Worm (Caenorhabditis elegans): ENCODE results near the gene klp-4.

The klp-4 gene

DNA sequence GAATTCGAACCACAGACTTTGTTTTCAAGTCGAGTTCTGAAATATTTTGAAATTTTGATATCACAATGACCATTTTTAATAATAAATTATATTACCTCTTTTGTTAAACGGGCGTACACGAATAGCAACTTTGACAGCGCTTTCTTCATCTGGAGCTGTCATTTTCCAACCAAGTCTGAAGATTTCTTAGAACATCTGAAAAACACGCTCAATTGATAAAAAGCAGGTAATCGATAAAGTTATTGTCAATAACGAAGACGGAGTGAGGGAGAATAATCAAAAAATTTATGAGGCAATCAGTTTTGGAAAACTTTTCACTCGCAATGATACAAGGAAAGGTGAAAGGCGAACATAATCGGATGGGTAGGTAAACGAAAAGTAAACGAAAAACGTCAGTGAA is at the start of gene klp-4:
Gene klp-4 (minus strand): TSS at position 201 of the 400 bp plus-strand sequence.
- TF ChIP-seq elt-3 (tag; optimal IDR thresholded peaks at IDR 0.05) (no peak), lin-39 (tag; optimal IDR thresholded peaks at IDR 0.05) (no peak), aly-2 (tag; optimal IDR thresholded peaks at IDR 0.05) (no peak), lin-11 (tag; optimal IDR thresholded peaks at IDR 0.05) (no peak), C34F6.9 (tag; optimal IDR thresholded peaks at IDR 0.05) (no peak), lin-13 (GFP tag; optimal IDR thresholded peaks at IDR 0.05) (no peak), R02D3.7 (tag; optimal IDR thresholded peaks at IDR 0.05) (no peak), ceh-82 (tag; optimal IDR thresholded peaks at IDR 0.05) (no peak), skn-1 (tag; optimal IDR thresholded peaks at IDR 0.05) (no peak), gmeb-1 (tag; optimal IDR thresholded peaks at IDR 0.05) (no peak), ztf-1 (GFP tag; conservative IDR thresholded peaks at IDR 0.05) (no peak), mbf-1 (tag; optimal IDR thresholded peaks at IDR 0.05) (no peak), snpc-4 (tag; optimal IDR thresholded peaks at IDR 0.05) (no peak), peb-1 (tag; optimal IDR thresholded peaks at IDR 0.05) (no peak), unc-39 (tag; optimal IDR thresholded peaks at IDR 0.05) (no peak), F13H6.1 (tag; optimal IDR thresholded peaks at IDR 0.05) (no peak), ztf-4 (tag; optimal IDR thresholded peaks at IDR 0.05) (no peak), ztf-11 (tag; optimal IDR thresholded peaks at IDR 0.05) (no peak)

DNA sequence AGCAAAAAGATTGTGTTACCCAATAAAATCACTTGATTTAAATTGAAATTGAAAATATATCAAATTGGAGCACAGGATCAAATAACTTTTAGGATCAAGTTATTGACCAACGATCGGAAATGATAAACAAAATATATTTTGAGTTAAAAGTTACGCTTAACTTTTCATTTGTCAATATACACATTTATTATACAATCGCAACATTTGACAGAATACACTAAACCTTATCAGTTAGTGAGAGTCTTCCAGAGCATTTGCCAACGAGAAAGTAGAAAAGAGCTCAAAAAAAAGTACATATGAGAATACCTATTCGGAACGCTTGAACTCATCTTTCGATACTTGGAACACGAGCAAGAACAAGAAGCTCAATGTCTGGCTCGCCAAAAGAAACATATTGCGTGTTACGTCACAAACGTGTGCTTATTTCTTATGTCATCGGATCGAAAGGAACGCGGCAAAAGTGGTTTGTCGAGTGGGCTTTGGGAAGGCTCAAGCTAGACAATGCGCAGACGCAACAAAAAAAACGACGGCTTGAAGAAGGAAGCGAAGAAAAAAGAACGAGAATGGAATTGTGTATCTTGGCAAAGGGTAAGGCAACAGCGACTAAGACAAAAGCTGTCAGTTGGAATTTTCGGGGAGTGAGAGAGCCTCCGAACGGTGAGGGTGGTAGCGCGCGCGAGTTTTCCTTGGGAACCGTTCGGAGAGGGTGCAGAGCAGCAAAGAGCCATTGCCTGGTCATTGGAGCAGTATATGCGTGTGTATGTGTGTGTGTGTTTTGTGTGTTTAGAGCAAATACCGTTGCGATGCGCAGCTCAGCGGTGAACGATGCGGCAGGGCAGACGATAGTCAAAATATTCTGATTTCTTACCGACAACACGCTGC is 48.1 kb upstream of the klp-4 start:
- TF ChIP-seq F13H6.1 (tag; optimal IDR thresholded peaks at IDR 0.05) (peak; percentile 28), lin-13 (GFP tag; optimal IDR thresholded peaks at IDR 0.05) (no peak), gmeb-1 (tag; optimal IDR thresholded peaks at IDR 0.05) (no peak), ceh-16 (tag; optimal IDR thresholded peaks at IDR 0.05) (no peak)

DNA sequence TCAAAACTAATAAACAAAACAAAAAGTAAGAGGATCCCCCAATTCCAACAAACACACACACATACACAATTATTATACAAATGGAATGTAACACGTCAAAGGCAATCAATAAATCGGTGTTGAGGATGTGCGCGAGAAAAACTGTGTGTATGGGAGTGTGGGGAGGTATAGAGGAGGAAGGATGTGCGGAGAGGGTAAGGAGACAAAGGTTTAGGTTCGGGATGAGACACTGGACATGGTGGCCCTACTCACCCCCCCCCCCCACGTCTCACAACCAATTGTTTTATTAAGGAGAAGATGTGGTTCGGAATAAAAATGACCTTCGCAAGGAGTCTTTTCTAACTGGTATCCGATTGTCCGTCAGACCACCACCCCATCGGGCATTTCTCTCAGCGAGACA is 44.6 kb upstream of the klp-4 start:
- TF ChIP-seq mab-5 (tag; optimal IDR thresholded peaks at IDR 0.05) = no peak
- TF ChIP-seq elt-3 (tag; optimal IDR thresholded peaks at IDR 0.05) = no peak
- no peak for TF ChIP-seq skn-1 (tag; optimal IDR thresholded peaks at IDR 0.05)
- TF ChIP-seq lin-11 (tag; optimal IDR thresholded peaks at IDR 0.05) = no peak
- TF ChIP-seq unc-55 (GFP tag; optimal IDR thresholded peaks at IDR 0.05) = no peak
- TF ChIP-seq lin-13 (GFP tag; optimal IDR thresholded peaks at IDR 0.05) = no peak
- no peak for TF ChIP-seq ceh-16 (tag; optimal IDR thresholded peaks at IDR 0.05)
- TF ChIP-seq ZK546.5 (tag; optimal IDR thresholded peaks at IDR 0.05) = no peak
- no peak for TF ChIP-seq sma-3 (GFP tag; optimal IDR thresholded peaks at IDR 0.05)
- TF ChIP-seq fos-1 (tag; optimal IDR thresholded peaks at IDR 0.05) = no peak
- TF ChIP-seq zag-1 (tag; optimal IDR thresholded peaks at IDR 0.05) = no peak
- no peak for TF ChIP-seq ceh-82 (tag; optimal IDR thresholded peaks at IDR 0.05)
- no peak for TF ChIP-seq nhr-11 (tag; optimal IDR thresholded peaks at IDR 0.05)
- TF ChIP-seq nhr-21 (tag; optimal IDR thresholded peaks at IDR 0.05) = no peak
- no peak for TF ChIP-seq peb-1 (tag; optimal IDR thresholded peaks at IDR 0.05)
- no peak for TF ChIP-seq nhr-6 (tag; optimal IDR thresholded peaks at IDR 0.05)
- no peak for TF ChIP-seq C34F6.9 (tag; optimal IDR thresholded peaks at IDR 0.05)
- no peak for TF ChIP-seq dmd-4 (tag; optimal IDR thresholded peaks at IDR 0.05)

DNA sequence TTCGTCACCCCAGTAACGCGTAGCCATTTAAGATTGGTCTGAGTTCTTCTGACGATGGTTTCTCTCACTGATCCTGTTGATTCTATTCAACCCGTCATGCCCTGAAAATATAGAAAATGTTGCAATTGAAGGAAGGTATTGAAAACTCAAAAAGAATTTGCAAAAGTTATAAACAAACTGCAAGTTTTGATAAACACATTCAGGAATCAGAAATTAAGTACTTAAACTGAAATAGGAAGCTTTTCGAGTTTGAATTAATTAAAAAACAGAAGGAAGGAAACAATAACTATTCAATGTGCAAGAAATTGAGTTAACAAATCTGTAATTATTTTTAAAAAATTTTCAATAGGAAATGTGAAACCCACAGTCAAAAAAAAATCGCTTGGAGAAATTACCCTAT is 41.8 kb upstream of the klp-4 start, which contains the start of gene rgl-1:
Gene rgl-1 (minus strand): TSS at position 101 of the 400 bp plus-strand sequence.
- TF ChIP-seq nhr-77 (tag; optimal IDR thresholded peaks at IDR 0.05) (no peak), R02D3.7 (tag; optimal IDR thresholded peaks at IDR 0.05) (no peak), sem-4 (tag; optimal IDR thresholded peaks at IDR 0.05) (no peak), ztf-4 (tag; optimal IDR thresholded peaks at IDR 0.05) (no peak), mab-5 (tag; optimal IDR thresholded peaks at IDR 0.05) (no peak), fos-1 (tag; optimal IDR thresholded peaks at IDR 0.05) (no peak), C34F6.9 (tag; optimal IDR thresholded peaks at IDR 0.05) (no peak), nhr-11 (tag; optimal IDR thresholded peaks at IDR 0.05) (no peak), zag-1 (tag; optimal IDR thresholded peaks at IDR 0.05) (no peak), mbf-1 (tag; optimal IDR thresholded peaks at IDR 0.05) (no peak), nhr-21 (tag; optimal IDR thresholded peaks at IDR 0.05) (no peak), dmd-4 (tag; optimal IDR thresholded peaks at IDR 0.05) (no peak), F13H6.1 (tag; optimal IDR thresholded peaks at IDR 0.05) (no peak), skn-1 (tag; optimal IDR thresholded peaks at IDR 0.05) (no peak), gmeb-1 (tag; optimal IDR thresholded peaks at IDR 0.05) (no peak), egl-27 (tag; optimal IDR thresholded peaks at IDR 0.05) (no peak)

Measured in whole organism, L2 larva.